Fruit fly (Drosophila melanogaster) whole organism, embryonic: ENCODE measurements around the gene CG31800.
A peak's percentile ranks its signal among the peaks of the same experiment; 100 is the strongest.

ENCODE experiments used
- Awh ChIP-seq: fragments of 200-800 bp; sonication (Bioruptor generic); IDR thresholded peaks from 2 replicates; pipeline ENCODE4, ENCODE4 v1.3.6; 2022; ENCODE audit warnings: missing biosample characterization, missing genetic modification characterization
- Bdp1 ChIP-seq: fragments of 200-800 bp; sonication (Bioruptor generic); optimal IDR thresholded peaks from 3 replicates; lab custom pipeline; 2016; ENCODE audit warnings: missing biosample characterization, missing genetic modification characterization
- C15 ChIP-seq: fragments of 200-800 bp; sonication (Bioruptor generic); IDR thresholded peaks from 3 replicates; pipeline ENCODE4 v1.3.6; 2022; ENCODE audit warnings: missing biosample characterization, missing genetic modification characterization
- CG10274 ChIP-seq: fragments of 200-800 bp; sonication (Bioruptor generic); optimal IDR thresholded peaks from 3 replicates; lab custom pipeline; 2017; ENCODE audit warnings: missing biosample characterization, mild to moderate bottlenecking, missing genetic modification characterization
- CG11085 ChIP-seq: fragments of 200-800 bp; sonication (Bioruptor generic); IDR thresholded peaks from 2 replicates; pipeline ENCODE4 v1.3.6; 2022; ENCODE audit warnings: missing biosample characterization, missing genetic modification characterization
- CG11696 ChIP-seq: fragments of 200-800 bp; sonication (Bioruptor generic); IDR thresholded peaks from 2 replicates; pipeline ENCODE4 v1.3.6; 2022; ENCODE audit warnings: missing biosample characterization, missing genetic modification characterization
- CG12219 ChIP-seq: fragments of 200-800 bp; sonication (Bioruptor generic); optimal IDR thresholded peaks from 3 replicates; lab custom pipeline; 2018; ENCODE audit warnings: missing biosample characterization, mild to moderate bottlenecking, missing genetic modification characterization
- CG14710 ChIP-seq: fragments of 200-800 bp; sonication (Bioruptor generic); optimal IDR thresholded peaks from 3 replicates; lab custom pipeline; 2019; ENCODE audit warnings: missing biosample characterization, mild to moderate bottlenecking, missing genetic modification characterization, moderate library complexity
- CG17359 ChIP-seq: fragments of 200-800 bp; sonication (Bioruptor generic); optimal IDR thresholded peaks from 3 replicates; lab custom pipeline; 2018; ENCODE audit warnings: missing biosample characterization, mild to moderate bottlenecking, missing genetic modification characterization, moderate library complexity
- CG17385 ChIP-seq: fragments of 200-800 bp; sonication (Bioruptor generic); optimal IDR thresholded peaks from 3 replicates; lab custom pipeline; 2018; ENCODE audit warnings: missing biosample characterization, mild to moderate bottlenecking, missing genetic modification characterization
- CG1832 ChIP-seq: fragments of 200-800 bp; sonication (Bioruptor generic); optimal IDR thresholded peaks from 2 replicates; lab custom pipeline; 2017; ENCODE audit warnings: missing biosample characterization, mild to moderate bottlenecking, missing genetic modification characterization, inconsistent platforms
- CG18476 ChIP-seq: fragments of 200-800 bp; sonication (Bioruptor generic); optimal IDR thresholded peaks from 2 replicates; lab custom pipeline; 2016; ENCODE audit warnings: missing biosample characterization, mild to moderate bottlenecking, missing genetic modification characterization
- CG31441 ChIP-seq: fragments of 200-800 bp; sonication (Bioruptor generic); IDR thresholded peaks from 2 replicates; pipeline ENCODE4 v1.3.6; 2022; ENCODE audit warnings: missing biosample characterization, missing genetic modification characterization
- CG32767 ChIP-seq: fragments of 200-800 bp; sonication (Bioruptor generic); IDR thresholded peaks from 2 replicates; pipeline ENCODE4 v1.3.6; 2022; ENCODE audit warnings: missing biosample characterization, missing genetic modification characterization
- CG32772 ChIP-seq: fragments of 200-800 bp; sonication (Bioruptor generic); IDR thresholded peaks from 2 replicates; pipeline ENCODE4 v1.3.6; 2022; ENCODE audit warnings: missing biosample characterization, missing genetic modification characterization
- CG34376 ChIP-seq: fragments of 200-800 bp; sonication (Bioruptor generic); optimal IDR thresholded peaks from 2 replicates; lab custom pipeline; 2018; ENCODE audit warnings: missing biosample characterization, mild to moderate bottlenecking, missing genetic modification characterization
- CG4424 ChIP-seq: fragments of 200-800 bp; sonication (Bioruptor generic); optimal IDR thresholded peaks from 3 replicates; lab custom pipeline; 2016; ENCODE audit warnings: missing biosample characterization, missing genetic modification characterization
- CG6654 ChIP-seq: fragments of 200-800 bp; sonication (Bioruptor generic); optimal IDR thresholded peaks from 2 replicates; lab custom pipeline; 2017; ENCODE audit warnings: missing biosample characterization, mild to moderate bottlenecking, missing genetic modification characterization
- CG6791 ChIP-seq: fragments of 200-800 bp; sonication (Bioruptor generic); IDR thresholded peaks from 3 replicates; pipeline ENCODE4 v1.3.6; 2022; ENCODE audit warnings: missing biosample characterization, missing genetic modification characterization; ENCODE audit not compliant: partially characterized antibody
- CG7271 ChIP-seq: fragments of 200-800 bp; sonication (Bioruptor generic); optimal IDR thresholded peaks from 2 replicates; lab custom pipeline; 2018; ENCODE audit warnings: missing biosample characterization, mild to moderate bottlenecking, missing genetic modification characterization, moderate library complexity
- CG7372 ChIP-seq: fragments of 200-800 bp; sonication (Bioruptor generic); IDR thresholded peaks from 2 replicates; pipeline ENCODE4 v1.3.6; 2022; ENCODE audit warnings: missing biosample characterization, missing genetic modification characterization
- CG8290 ChIP-seq, 3 experiments: fragments of 200-800 bp; sonication (Bioruptor generic); optimal IDR thresholded peaks; 2 replicates each; lab custom pipeline; 2016 to 2019; ENCODE audit warnings: missing biosample characterization in 3 of 3, missing genetic modification characterization in 3 of 3, mild to moderate bottlenecking in 2 of 3, moderate library complexity in 1 of 3
- CG9437 ChIP-seq: fragments of 200-800 bp; sonication (Bioruptor generic); optimal IDR thresholded peaks from 2 replicates; lab custom pipeline; 2018; ENCODE audit warnings: missing biosample characterization, mild to moderate bottlenecking, missing genetic modification characterization
- CHES-1-like ChIP-seq: fragments of 200-800 bp; sonication (Bioruptor generic); optimal IDR thresholded peaks from 2 replicates; lab custom pipeline; 2016; ENCODE audit warnings: missing biosample characterization, missing genetic modification characterization
- Dp ChIP-seq: fragments of 200-800 bp; sonication (Bioruptor generic); optimal IDR thresholded peaks from 2 replicates; lab custom pipeline; 2018; ENCODE audit warnings: missing biosample characterization, mild to moderate bottlenecking, missing genetic modification characterization, moderate library complexity
- Hand ChIP-seq: fragments of 200-800 bp; sonication (Bioruptor generic); optimal IDR thresholded peaks from 2 replicates; lab custom pipeline; 2017; ENCODE audit warnings: mild to moderate bottlenecking, missing biosample characterization, missing genetic modification reagents, missing genetic modification characterization
- Hey ChIP-seq: fragments of 200-800 bp; sonication (Bioruptor generic); optimal IDR thresholded peaks from 3 replicates; lab custom pipeline; 2018; ENCODE audit warnings: missing biosample characterization, mild to moderate bottlenecking, missing genetic modification characterization
- Hr39 ChIP-seq: fragments of >200 bp; optimal IDR thresholded peaks from 2 replicates; lab custom pipeline; 2017
- Lpt ChIP-seq: fragments of >200 bp; optimal IDR thresholded peaks from 2 replicates; lab custom pipeline; 2018; ENCODE audit warnings: missing biosample characterization, missing genetic modification characterization
- MESR4 ChIP-seq: fragments of 200-800 bp; sonication (Bioruptor generic); optimal IDR thresholded peaks from 2 replicates; lab custom pipeline; 2018; ENCODE audit warnings: missing biosample characterization, mild to moderate bottlenecking, missing genetic modification characterization, moderate library complexity
- Neu2 ChIP-seq: fragments of 200-800 bp; sonication (Bioruptor generic); optimal IDR thresholded peaks from 3 replicates; lab custom pipeline; 2016; ENCODE audit warnings: missing biosample characterization, missing genetic modification characterization, borderline replicate concordance
- ac ChIP-seq: fragments of 200-800 bp; sonication (Bioruptor generic); optimal IDR thresholded peaks from 3 replicates; lab custom pipeline; 2017; ENCODE audit warnings: missing biosample characterization, mild to moderate bottlenecking, missing genetic modification characterization
- az2 ChIP-seq: fragments of 200-800 bp; sonication (Bioruptor generic); optimal IDR thresholded peaks from 3 replicates; lab custom pipeline; 2016; ENCODE audit warnings: missing biosample characterization, missing genetic modification characterization
- bowl ChIP-seq: fragments of 200-800 bp; sonication (Bioruptor generic); IDR thresholded peaks from 2 replicates; pipeline ENCODE4 v1.3.6; 2022; ENCODE audit warnings: missing biosample characterization, missing genetic modification characterization
- chm ChIP-seq: fragments of 200-800 bp; sonication (Bioruptor generic); IDR thresholded peaks from 2 replicates; pipeline ENCODE4 v1.3.6; 2022; ENCODE audit warnings: missing biosample characterization, missing genetic modification characterization
- ci ChIP-seq: fragments of 200-800 bp; sonication (Bioruptor generic); IDR thresholded peaks from 3 replicates; pipeline ENCODE4 v1.3.6; 2022; ENCODE audit warnings: missing biosample characterization, missing genetic modification characterization
- crp ChIP-seq, 2 experiments: fragments of 200-800 bp; sonication (Bioruptor generic); optimal IDR thresholded peaks; 2 replicates in 1 of 2; 3 replicates in 1 of 2; lab custom pipeline; 2017; ENCODE audit warnings: missing biosample characterization in 2 of 2, missing genetic modification characterization in 2 of 2, mild to moderate bottlenecking in 1 of 2, moderate library complexity in 1 of 2
- fd102C ChIP-seq: fragments of 200-800 bp; sonication (Bioruptor generic); optimal IDR thresholded peaks from 2 replicates; lab custom pipeline; 2018; ENCODE audit warnings: missing biosample characterization, mild to moderate bottlenecking, missing genetic modification characterization, moderate library complexity
- h ChIP-seq: fragments of >200 bp; optimal IDR thresholded peaks from 2 replicates; lab custom pipeline; 2017
- her ChIP-seq: fragments of 200-800 bp; sonication (Bioruptor generic); optimal IDR thresholded peaks from 2 replicates; lab custom pipeline; 2016; ENCODE audit warnings: missing biosample characterization, missing genetic modification characterization
- jumu ChIP-seq: fragments of 200-800 bp; sonication (Bioruptor generic); optimal IDR thresholded peaks from 3 replicates; lab custom pipeline; 2016; ENCODE audit warnings: missing biosample characterization, missing genetic modification characterization
- klu ChIP-seq: fragments of 200-800 bp; sonication (Bioruptor generic); IDR thresholded peaks from 2 replicates; pipeline ENCODE4 v1.3.6; 2022; ENCODE audit warnings: missing biosample characterization, missing genetic modification characterization
- kni ChIP-seq: fragments of 200-800 bp; sonication (Bioruptor generic); optimal IDR thresholded peaks from 3 replicates; lab custom pipeline; 2017; ENCODE audit warnings: mild to moderate bottlenecking, missing biosample characterization, missing genetic modification reagents, missing genetic modification characterization
- luna ChIP-seq: fragments of 200-800 bp; sonication (Bioruptor generic); optimal IDR thresholded peaks from 2 replicates; lab custom pipeline; 2016; ENCODE audit warnings: missing biosample characterization, missing genetic modification characterization
- maf-S ChIP-seq: fragments of 200-800 bp; sonication (Bioruptor generic); optimal IDR thresholded peaks from 2 replicates; lab custom pipeline; 2016; ENCODE audit warnings: missing biosample characterization, missing genetic modification characterization
- mirr ChIP-seq: fragments of 200-800 bp; sonication (Bioruptor generic); optimal IDR thresholded peaks from 3 replicates; lab custom pipeline; 2018; ENCODE audit warnings: missing biosample characterization, mild to moderate bottlenecking, missing genetic modification characterization
- ro ChIP-seq: fragments of 200-800 bp; sonication (Bioruptor generic); IDR thresholded peaks from 2 replicates; pipeline ENCODE4 v1.3.6; 2022; ENCODE audit warnings: missing biosample characterization, missing genetic modification characterization
- ssp ChIP-seq: fragments of 200-800 bp; sonication (Bioruptor generic); IDR thresholded peaks from 2 replicates; pipeline ENCODE4 v1.3.6; 2022; ENCODE audit warnings: missing biosample characterization, missing genetic modification characterization
- tll ChIP-seq, 2 experiments: fragments of 200-800 bp in 1 of 2; fragments of >200 bp in 1 of 2; sonication (Bioruptor generic) in 1 of 2; optimal IDR thresholded peaks; 2 replicates each; lab custom pipeline; 2017 to 2019; ENCODE audit warnings: missing biosample characterization in 2 of 2, missing genetic modification characterization in 2 of 2, mild to moderate bottlenecking in 1 of 2, moderate library complexity in 1 of 2
- vnd ChIP-seq: fragments of 200-800 bp; sonication (Bioruptor generic); IDR thresholded peaks from 3 replicates; pipeline ENCODE4 v1.3.6; 2022; ENCODE audit warnings: missing biosample characterization, missing genetic modification characterization; ENCODE audit not compliant: partially characterized antibody

CG31800 gene

dm6 chr2L:19017060-19017459, 17.3 kb downstream of the CG31800 start (continued):
- no peak for TF ChIP-seq fd102C
- no peak for TF ChIP-seq CG17359
- no peak for TF ChIP-seq h (lab: Kevin White, UChicago)
- TF ChIP-seq Hand (GFP tag; lab: Kevin White, UChicago), result no peak
- TF ChIP-seq CG31441 (GFP tag; lab: Robert Waterston, UW), result no peak
- no peak for TF ChIP-seq CHES-1-like (GFP tag; lab: Kevin White, UChicago)
- TF ChIP-seq, all 482 proteins: peak for 5

DNA sequence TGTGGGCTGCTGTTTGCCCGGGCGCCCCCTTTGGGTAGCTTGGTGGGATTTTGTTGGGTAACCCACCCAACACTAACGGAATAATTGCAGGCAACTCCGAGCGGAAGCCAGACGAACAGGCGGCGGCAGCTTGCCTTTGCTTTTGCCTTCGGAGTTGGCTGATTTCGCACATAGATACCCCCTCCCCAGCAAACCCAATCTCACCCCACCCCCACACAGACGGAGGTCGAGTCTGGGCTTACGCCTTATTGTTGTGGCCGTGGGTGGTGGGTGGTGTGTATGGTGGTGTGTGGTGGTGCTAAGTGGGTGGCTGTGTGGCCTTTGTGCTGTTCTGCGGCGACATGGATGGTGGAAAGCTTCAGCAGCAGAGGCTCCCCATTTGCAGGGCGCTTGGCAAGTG, 18.7 kb downstream of the CG31800 start:
- TF ChIP-seq Bdp1 (GFP tag; lab: Kevin White, UChicago), result no peak
- TF ChIP-seq chm (GFP tag; lab: Robert Waterston, UW), result no peak
- no peak for TF ChIP-seq CG11696 (GFP tag; lab: Robert Waterston, UW)
- TF ChIP-seq CG17385, result no peak
- TF ChIP-seq CG32767 (GFP tag; lab: Robert Waterston, UW), result no peak
- TF ChIP-seq CG6791 (GFP tag; lab: Robert Waterston, UW), result no peak
- no peak for TF ChIP-seq CG7271 (tag; lab: Kevin White, UChicago)
- TF ChIP-seq Hey, result peak; percentile 96
- TF ChIP-seq jumu (GFP tag; lab: Kevin White, UChicago), result no peak
- TF ChIP-seq luna (GFP tag; lab: Kevin White, UChicago), result no peak
- no peak for TF ChIP-seq CG9437 (GFP tag; lab: Kevin White, UChicago)
- no peak for TF ChIP-seq Neu2
- no peak for TF ChIP-seq CG11085 (GFP tag; lab: Robert Waterston, UW)
- no peak for TF ChIP-seq CHES-1-like (GFP tag; lab: Kevin White, UChicago)
- no peak for TF ChIP-seq CG32772
- TF ChIP-seq C15 (GFP tag; lab: Robert Waterston, UW), result no peak
- TF ChIP-seq tll (GFP tag; optimal IDR thresholded peaks at IDR 0.05; lab: Kevin White, UChicago), result no peak
- TF ChIP-seq vnd (GFP tag; lab: Robert Waterston, UW), result no peak
- no peak for TF ChIP-seq ssp (GFP tag; lab: Robert Waterston, UW)
- TF ChIP-seq CG6654 (GFP tag; lab: Kevin White, UChicago), result no peak
- TF ChIP-seq Awh (GFP tag; lab: Robert Waterston, UW), result no peak
- no peak for TF ChIP-seq kni (GFP tag; lab: Kevin White, UChicago)
- no peak for TF ChIP-seq CG4424 (GFP tag; lab: Kevin White, UChicago)
- no peak for TF ChIP-seq CG1832 (GFP tag; lab: Kevin White, UChicago)
- 0 out of 3 replicates have a peak, but pooled peaks have one; percentile 7 for TF ChIP-seq ci (GFP tag; lab: Robert Waterston, UW)
- no peak for TF ChIP-seq ac (GFP tag; lab: Kevin White, UChicago)
- no peak for TF ChIP-seq CG7372 (GFP tag; lab: Robert Waterston, UW)
- no peak for TF ChIP-seq crp (GFP tag; optimal IDR thresholded peaks at IDR 0.05; lab: Kevin White, UChicago)
- no peak for TF ChIP-seq Dp
- no peak for TF ChIP-seq bowl
- no peak for TF ChIP-seq Lpt (GFP tag; lab: Kevin White, UChicago)
- TF ChIP-seq CG10274 (GFP tag; lab: Kevin White, UChicago), result no peak
- no peak for TF ChIP-seq Hr39 (lab: Kevin White, UChicago)
- TF ChIP-seq maf-S (GFP tag; lab: Kevin White, UChicago), result no peak
- TF ChIP-seq her (GFP tag; lab: Kevin White, UChicago), result no peak
- TF ChIP-seq mirr (GFP tag; lab: Kevin White, UChicago), result peak; percentile 37
- no peak for TF ChIP-seq CG12219 (GFP tag; lab: Kevin White, UChicago)
- no peak for TF ChIP-seq CG8290 (GFP tag; optimal IDR thresholded peaks at IDR 0.05; lab: Kevin White, UChicago)
- no peak for TF ChIP-seq CG8290 (tag; optimal IDR thresholded peaks at IDR 0.05; lab: Kevin White, UChicago)
- no peak for TF ChIP-seq CG34376 (GFP tag; lab: Kevin White, UChicago)
- TF ChIP-seq CG14710, result no peak
- no peak for TF ChIP-seq MESR4
- TF ChIP-seq ro (GFP tag; lab: Robert Waterston, UW), result no peak
- TF ChIP-seq CG18476, result no peak
- TF ChIP-seq az2, result no peak
- TF ChIP-seq klu (GFP tag; lab: Robert Waterston, UW), result no peak
